Worm (Caenorhabditis elegans): ENCODE data around the gene F56C4.2.

DNA sequence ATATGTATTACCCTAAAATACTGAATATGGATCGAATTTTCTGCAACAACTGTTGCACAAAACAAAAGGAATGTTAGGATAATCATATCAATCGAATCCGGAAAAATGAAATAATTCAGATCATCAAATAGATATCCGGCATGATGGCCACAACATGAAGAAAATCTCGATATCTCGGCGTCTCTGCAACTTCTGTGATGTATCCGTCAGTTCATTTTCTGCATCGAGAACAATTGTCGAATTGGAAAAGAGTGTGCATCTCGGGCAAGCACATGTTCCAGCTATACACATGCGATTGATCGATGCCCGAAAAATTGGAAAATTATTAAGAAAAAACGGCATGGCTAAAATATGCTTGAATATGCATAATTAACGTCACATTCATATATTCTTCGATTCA lies 46.7 kb downstream of the F56C4.2 start, which contains the start of the genes K08C7.6 and R102.1:
- TF ChIP-seq him-1 (tag; optimal IDR thresholded peaks at IDR 0.05) (no peak), dao-5 (tag; optimal IDR thresholded peaks at IDR 0.05) (no peak), W03F9.2 (tag; optimal IDR thresholded peaks at IDR 0.05) (no peak)

Measured in whole organism, L4/young adult.